Worm (Caenorhabditis elegans) whole organism, midembryonic: Measurements from ENCODE around the gene lpr-5.

Source experiments
- flt-1 ChIP-seq: fragments of 200-800 bp; sonication (Bioruptor generic); IDR thresholded peaks from 2 replicates; pipeline ENCODE4 v1.3.6; 2022; ENCODE audit warnings: missing genetic modification characterization, missing compliant biosample characterization
- klf-2 ChIP-seq: fragments of 200-800 bp; sonication (Bioruptor generic); conservative IDR thresholded peaks from 2 replicates; pipeline ENCODE4 v1.3.6; 2022; ENCODE audit warnings: missing genetic modification reagents, missing genetic modification characterization, missing compliant biosample characterization
- med-1 ChIP-seq: sonication (generic microtip); optimal IDR thresholded peaks from 2 replicates; lab custom pipeline; 2017; ENCODE audit warnings: missing genetic modification characterization, mild to moderate bottlenecking, missing compliant biosample characterization, antibody characterized with exemption, missing genetic modification reagents; ENCODE audit not compliant: insufficient read depth
- ref-1 ChIP-seq: fragments of 200-800 bp; sonication (Bioruptor generic); conservative IDR thresholded peaks from 2 replicates; pipeline ENCODE4 v1.3.6; 2022; ENCODE audit warnings: missing genetic modification reagents, missing genetic modification characterization, missing compliant biosample characterization
- tab-1 ChIP-seq: fragments of 200-800 bp; sonication (Bioruptor generic); IDR thresholded peaks from 2 replicates; pipeline ENCODE4 v1.3.6; 2022; ENCODE audit warnings: missing genetic modification characterization, missing compliant biosample characterization
- ztf-23 ChIP-seq: fragments of 200-800 bp; sonication (Bioruptor generic); IDR thresholded peaks from 2 replicates; pipeline ENCODE4 v1.3.6; 2022; ENCODE audit warnings: missing genetic modification reagents, missing genetic modification characterization, missing compliant biosample characterization

DNA sequence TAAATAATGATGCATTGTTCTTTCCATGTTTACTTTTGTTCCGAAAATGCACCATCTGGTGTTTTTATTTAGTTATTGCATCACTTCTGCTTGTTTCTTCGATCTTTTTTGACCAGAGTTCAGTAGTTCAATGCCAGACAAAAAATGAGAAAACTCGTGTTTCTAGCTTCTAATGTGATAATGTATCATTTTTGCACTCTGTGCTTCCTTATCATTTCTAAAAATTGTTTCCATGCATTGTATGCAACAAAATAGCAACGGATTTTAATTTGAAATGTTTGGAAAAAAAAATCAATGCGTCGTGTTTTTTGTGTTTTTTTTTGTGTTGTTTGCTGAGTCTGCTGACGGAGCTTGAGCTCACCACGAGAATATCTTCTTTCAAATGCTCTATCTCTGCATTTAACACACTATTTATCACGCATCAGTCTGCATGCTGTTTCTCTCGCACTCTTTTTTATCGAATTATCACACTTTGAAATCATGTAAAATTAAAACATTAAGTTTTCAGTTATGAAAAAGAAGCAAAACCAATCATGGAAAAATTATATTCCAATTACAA lies 18.3 kb downstream of the lpr-5 start, which contains the start of gene sulp-7:
- TF ChIP-seq klf-2 (GFP tag; lab: Robert Waterston, UW), result no peak
- TF ChIP-seq med-1 (GFP tag; lab: Kevin White, UChicago), result no peak
- no peak for TF ChIP-seq tab-1
- no peak for TF ChIP-seq ztf-23 (GFP tag; lab: Robert Waterston, UW)
- no peak for TF ChIP-seq flt-1
- no peak for TF ChIP-seq ref-1
